Fruit fly (Drosophila melanogaster): ENCODE data around the gene CG32371.

- TF ChIP-seq usp (GFP tag; optimal IDR thresholded peaks at IDR 0.05) (no peak), CG8478 (optimal IDR thresholded peaks at IDR 0.05) (no peak), pan (optimal IDR thresholded peaks at IDR 0.05) (no peak), EcR (GFP tag; optimal IDR thresholded peaks at IDR 0.05) (no peak), Dll (optimal IDR thresholded peaks at IDR 0.05) (no peak), psq (optimal IDR thresholded peaks at IDR 0.05) (no peak)
Measured at dm6 chr3L:7726285-7726684, 41.9 kb downstream of the CG32371 start, which contains the start of gene CG7457.
